Fruit fly (Drosophila melanogaster): ENCODE data around the gene bru1.

The bru1 gene

dm6 chr2L:12314838-12315237, 140.0 kb downstream of the bru1 start (continued):
- TF ChIP-seq Fer3 (tag; optimal IDR thresholded peaks at IDR 0.05): no peak
- TF ChIP-seq Hr78 (GFP tag; optimal IDR thresholded peaks at IDR 0.05): no peak
- no peak for TF ChIP-seq NC2β (GFP tag; optimal IDR thresholded peaks at IDR 0.05)
- TF ChIP-seq CG12155 (GFP tag; optimal IDR thresholded peaks at IDR 0.05): no peak
- no peak for TF ChIP-seq HmgZ (tag; optimal IDR thresholded peaks at IDR 0.05)
- no peak for TF ChIP-seq C15 (GFP tag; IDR thresholded peaks at IDR 0.05)
- no peak for TF ChIP-seq CG10267 (tag; optimal IDR thresholded peaks at IDR 0.05)
- no peak for TF ChIP-seq bsh (GFP tag; optimal IDR thresholded peaks at IDR 0.05)
- TF ChIP-seq Sox102F (GFP tag; optimal IDR thresholded peaks at IDR 0.05): peak; percentile 14
- no peak for TF ChIP-seq CG7963 (GFP tag; IDR thresholded peaks at IDR 0.05; ENCODE audit: partially characterized antibody)
- no peak for TF ChIP-seq CG2116 (GFP tag; optimal IDR thresholded peaks at IDR 0.05)
- TF ChIP-seq Ada2b (GFP tag; IDR thresholded peaks at IDR 0.05): no peak
- TF ChIP-seq CG6689 (GFP tag; IDR thresholded peaks at IDR 0.05): no peak
- TF ChIP-seq zfh2 (GFP tag; optimal IDR thresholded peaks at IDR 0.05): no peak
- no peak for TF ChIP-seq Doc2 (GFP tag; IDR thresholded peaks at IDR 0.05)
- no peak for TF ChIP-seq psq (GFP tag; optimal IDR thresholded peaks at IDR 0.05)
- TF ChIP-seq Hr51 (GFP tag; optimal IDR thresholded peaks at IDR 0.05): peak in 1 of 2 experiments; percentile 34
- TF ChIP-seq CG10366 (GFP tag; IDR thresholded peaks at IDR 0.05): no peak
- TF ChIP-seq fd102C (GFP tag; optimal IDR thresholded peaks at IDR 0.05): no peak
- TF ChIP-seq Awh (GFP tag; IDR thresholded peaks at IDR 0.05): no peak
- TF ChIP-seq pfk (GFP tag; optimal IDR thresholded peaks at IDR 0.05): no peak
- TF ChIP-seq CG15479 (GFP tag; optimal IDR thresholded peaks at IDR 0.05): no peak
- TF ChIP-seq oc (tag; optimal IDR thresholded peaks at IDR 0.05): no peak
- no peak for TF ChIP-seq CG5953 (GFP tag; IDR thresholded peaks at IDR 0.05)
- peak; percentile 40 for TF ChIP-seq gem (tag; optimal IDR thresholded peaks at IDR 0.05)
- no peak for TF ChIP-seq Pdp1 (GFP tag; optimal IDR thresholded peaks at IDR 0.05)
- no peak for TF ChIP-seq CG12299 (tag; optimal IDR thresholded peaks at IDR 0.05)
- no peak for TF ChIP-seq Blimp-1 (GFP tag; optimal IDR thresholded peaks at IDR 0.05)
- no peak for TF ChIP-seq CG15073 (GFP tag; optimal IDR thresholded peaks at IDR 0.05)
- no peak for TF ChIP-seq ara (GFP tag; IDR thresholded peaks at IDR 0.05)
- no peak for TF ChIP-seq ttk (GFP tag; IDR thresholded peaks at IDR 0.05)
- no peak for TF ChIP-seq Antp (GFP tag; optimal IDR thresholded peaks at IDR 0.05)
- no peak for TF ChIP-seq salm (tag; optimal IDR thresholded peaks at IDR 0.05)
- TF ChIP-seq wor (GFP tag; IDR thresholded peaks at IDR 0.05): no peak
- no peak for TF ChIP-seq CG8281 (tag; optimal IDR thresholded peaks at IDR 0.05)
- TF ChIP-seq Med (GFP tag): no peak
- TF ChIP-seq Oli (tag; optimal IDR thresholded peaks at IDR 0.05): peak; percentile 6
- no peak for TF ChIP-seq pan (optimal IDR thresholded peaks at IDR 0.05)
- peak in 1 of 2 experiments; percentile 10 for TF ChIP-seq pan (GFP tag; optimal IDR thresholded peaks at IDR 0.05 in 1 of 2, IDR thresholded peaks at IDR 0.05 in 1 of 2)
- TF ChIP-seq ewg (GFP tag; optimal IDR thresholded peaks at IDR 0.05): peak; percentile 1
- TF ChIP-seq Hey (tag; optimal IDR thresholded peaks at IDR 0.05): no peak
- no peak for TF ChIP-seq btn (GFP tag; optimal IDR thresholded peaks at IDR 0.05)
- no peak for TF ChIP-seq CG17829 (tag; optimal IDR thresholded peaks at IDR 0.05)
- no peak for TF ChIP-seq pnt (GFP tag; optimal IDR thresholded peaks at IDR 0.05)
- no peak for TF ChIP-seq Dfd (GFP tag; optimal IDR thresholded peaks at IDR 0.05)
- no peak for TF ChIP-seq jigr1 (GFP tag; IDR thresholded peaks at IDR 0.05)
- no peak for TF ChIP-seq da (GFP tag; optimal IDR thresholded peaks at IDR 0.05)
- TF ChIP-seq danr (GFP tag; IDR thresholded peaks at IDR 0.05): no peak
- TF ChIP-seq ash1 (GFP tag; optimal IDR thresholded peaks at IDR 0.05): no peak
- peak; percentile 72 for TF ChIP-seq sens (GFP tag)
- TF ChIP-seq CG4328 (GFP tag; optimal IDR thresholded peaks at IDR 0.05): no peak
- peak; percentile 1 for TF ChIP-seq CG9817 (tag; optimal IDR thresholded peaks at IDR 0.05)

Measured in whole organism, embryonic.